Fruit fly (Drosophila melanogaster): Measurements from ENCODE around the gene promL.

The promL gene

dm6 chr3L:3095590-3095989 lies 31.9 kb downstream of the promL start (continued):
- TF ChIP-seq Eip74EF (GFP tag; optimal IDR thresholded peaks at IDR 0.05) (no peak), CG10274 (GFP tag; optimal IDR thresholded peaks at IDR 0.05) (no peak), Max (GFP tag; optimal IDR thresholded peaks at IDR 0.05) (no peak), Elba2 (GFP tag; optimal IDR thresholded peaks at IDR 0.05) (no peak), wor (GFP tag; IDR thresholded peaks at IDR 0.05) (no peak), Dek (tag; optimal IDR thresholded peaks at IDR 0.05) (no peak), inv (GFP tag; IDR thresholded peaks at IDR 0.05; ENCODE audit: partially characterized antibody) (peak; percentile 37; the same call in 1 of the 2 replicates), Optix (GFP tag; IDR thresholded peaks at IDR 0.05) (no peak), sens (GFP tag) (peak; percentile 20), CoRest (tag; optimal IDR thresholded peaks at IDR 0.05) (no peak), CG17385 (GFP tag; optimal IDR thresholded peaks at IDR 0.05) (no peak), fd3F (GFP tag; optimal IDR thresholded peaks at IDR 0.05) (no peak), Dip3 (GFP tag; optimal IDR thresholded peaks at IDR 0.05) (no peak), vvl (GFP tag; IDR thresholded peaks at IDR 0.05) (no peak), CG7963 (GFP tag; IDR thresholded peaks at IDR 0.05; ENCODE audit: partially characterized antibody) (peak; percentile 84), ATbp (GFP tag; optimal IDR thresholded peaks at IDR 0.05) (no peak), CG8944 (GFP tag; optimal IDR thresholded peaks at IDR 0.05) (no peak), Oaz (GFP tag; IDR thresholded peaks at IDR 0.05) (no peak), Hey (tag; optimal IDR thresholded peaks at IDR 0.05) (no peak), trh (GFP tag; optimal IDR thresholded peaks at IDR 0.05) (no peak), dan (GFP tag; IDR thresholded peaks at IDR 0.05) (no peak), HLH4C (GFP tag; IDR thresholded peaks at IDR 0.05; ENCODE audit: partially characterized antibody) (peak; percentile 63), stc (GFP tag; IDR thresholded peaks at IDR 0.05) (no peak; the same call in 1 of the 2 replicates), Ada2b (GFP tag; IDR thresholded peaks at IDR 0.05) (no peak), Nf-YB (GFP tag; optimal IDR thresholded peaks at IDR 0.05) (no peak), CG17829 (tag; optimal IDR thresholded peaks at IDR 0.05) (no peak), slp2 (GFP tag; optimal IDR thresholded peaks at IDR 0.05) (no peak), CG42726 (GFP tag; IDR thresholded peaks at IDR 0.05; ENCODE audit: partially characterized antibody) (peak; percentile 94), CG8388 (GFP tag; optimal IDR thresholded peaks at IDR 0.05) (no peak), B-H2 (GFP tag; optimal IDR thresholded peaks at IDR 0.05) (no peak), psq (GFP tag; optimal IDR thresholded peaks at IDR 0.05) (no peak), GATAe (GFP tag; conservative IDR thresholded peaks at IDR 0.05) (no peak), nom (GFP tag; optimal IDR thresholded peaks at IDR 0.05) (peak; percentile 11), abd-A (tag; optimal IDR thresholded peaks at IDR 0.05) (no peak), Vsx1 (GFP tag; optimal IDR thresholded peaks at IDR 0.05) (peak; percentile 40), Doc3 (GFP tag; IDR thresholded peaks at IDR 0.05; ENCODE audit: partially characterized antibody) (peak; percentile 52; the same call in 1 of the 3 replicates), CG12769 (tag; optimal IDR thresholded peaks at IDR 0.05) (no peak), D (optimal IDR thresholded peaks at IDR 0.05) (no peak), D (GFP tag; optimal IDR thresholded peaks at IDR 0.05) (no peak), phol (tag; optimal IDR thresholded peaks at IDR 0.05) (no peak), tin (GFP tag; optimal IDR thresholded peaks at IDR 0.05) (no peak), mld (GFP tag; IDR thresholded peaks at IDR 0.05; ENCODE audit: partially characterized antibody) (peak; percentile 76), chm (GFP tag; IDR thresholded peaks at IDR 0.05) (peak; percentile 67), CG6791 (GFP tag; IDR thresholded peaks at IDR 0.05; ENCODE audit: partially characterized antibody) (peak; percentile 91), lola (GFP tag; optimal IDR thresholded peaks at IDR 0.05) (no peak), CG33213 (GFP tag; optimal IDR thresholded peaks at IDR 0.05) (no peak), aop (GFP tag; IDR thresholded peaks at IDR 0.05) (no peak), ci (GFP tag; IDR thresholded peaks at IDR 0.05) (no peak), hbn (GFP tag; IDR thresholded peaks at IDR 0.05; ENCODE audit: partially characterized antibody) (no peak; the same call in 1 of the 2 replicates), CG12744 (GFP tag; optimal IDR thresholded peaks at IDR 0.05) (no peak)
